1 worm cellular context compared by ENCODE assay signal in the genomic region with DNA sequence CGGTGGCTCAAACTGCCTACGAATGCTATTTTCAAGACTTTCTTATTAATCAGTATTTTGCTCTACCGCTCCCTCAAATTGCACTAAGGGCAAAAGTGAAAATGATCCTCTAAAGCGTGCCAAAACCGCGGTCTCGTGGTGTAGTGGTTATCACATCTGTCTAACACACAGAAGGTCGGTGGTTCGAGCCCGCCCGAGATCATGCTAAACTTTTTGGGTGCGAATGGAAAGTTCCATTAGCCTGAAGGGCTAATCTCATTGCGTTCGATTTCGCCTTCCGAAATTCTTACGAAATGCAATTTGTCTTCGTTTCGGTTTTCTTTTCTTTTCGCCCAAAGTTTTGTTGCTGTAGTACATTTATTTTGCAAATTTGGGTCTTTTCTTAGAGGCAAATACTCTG.
A peak's percentile ranks its signal among the peaks of the same experiment; 100 is the strongest.
TF ChIP-seq lines count a peak whose summit lies in the region.

No protein-coding gene starts in this region.

TF ChIP-seq in whole organism, L4 larva, 104 proteins besides CTCF, POLR2A, EP300 and RAD21 (continued from another document):
- TF ChIP-seq hlh-30 (tag; optimal IDR thresholded peaks at IDR 0.05; lab: Kevin White, UChicago; ENCODE audit: insufficient read depth) (peak; percentile 33), ces-1 (GFP tag; optimal IDR thresholded peaks at IDR 0.05; lab: Kevin White, UChicago) (peak; percentile 35), ceh-28 (tag; optimal IDR thresholded peaks at IDR 0.05; lab: Kevin White, UChicago) (no peak), F44E2.7 (GFP tag; IDR thresholded peaks at IDR 0.05; lab: Robert Waterston, UW) (0 out of 2 replicates have a peak, but pooled peaks have one; percentile 30), mxl-2 (GFP tag; conservative IDR thresholded peaks at IDR 0.05; lab: Robert Waterston, UW) (no peak), snpc-4 (tag; optimal IDR thresholded peaks at IDR 0.05; lab: Kevin White, UChicago) (no peak), nhr-42 (GFP tag; IDR thresholded peaks at IDR 0.05; lab: Robert Waterston, UW) (peak; percentile 44; the same call in 1 of the 2 replicates), spr-1 (tag; optimal IDR thresholded peaks at IDR 0.05; lab: Kevin White, UChicago) (no peak), Y48G9A.11 (GFP tag; IDR thresholded peaks at IDR 0.05; lab: Robert Waterston, UW) (peak; percentile 53; the same call in 1 of the 2 replicates), egl-27 (tag; optimal IDR thresholded peaks at IDR 0.05; lab: Kevin White, UChicago) (no peak), Y105C5A.15 (GFP tag; IDR thresholded peaks at IDR 0.05; lab: Robert Waterston, UW) (no peak), Y75B8A.6 (GFP tag; IDR thresholded peaks at IDR 0.05; lab: Robert Waterston, UW) (peak; percentile 59; the same call in 1 of the 2 replicates), jun-1 (tag; optimal IDR thresholded peaks at IDR 0.05; lab: Kevin White, UChicago) (no peak), aly-2 (tag; optimal IDR thresholded peaks at IDR 0.05; lab: Kevin White, UChicago) (no peak), lim-7 (GFP tag; IDR thresholded peaks at IDR 0.05; lab: Robert Waterston, UW) (peak; percentile 69), madf-9 (GFP tag; conservative IDR thresholded peaks at IDR 0.05; lab: Robert Waterston, UW) (no peak; the same call in 1 of the 2 replicates), ceh-44 (GFP tag; IDR thresholded peaks at IDR 0.05; lab: Robert Waterston, UW) (peak; percentile 65), daf-16 (GFP tag; optimal IDR thresholded peaks at IDR 0.05; lab: Kevin White, UChicago) (no peak), daf-16 (tag; optimal IDR thresholded peaks at IDR 0.05; lab: Kevin White, UChicago) (peak; percentile 26), mes-2 (tag; optimal IDR thresholded peaks at IDR 0.05; lab: Kevin White, UChicago; ENCODE audit: poor library complexity, severe bottlenecking) (peak; percentile 52), Y5F2A.4 (GFP tag; optimal IDR thresholded peaks at IDR 0.05; lab: Kevin White, UChicago) (no peak), zag-1 (tag; optimal IDR thresholded peaks at IDR 0.05; lab: Kevin White, UChicago) (no peak), mdt-29 (GFP tag; IDR thresholded peaks at IDR 0.05; lab: Robert Waterston, UW) (0 out of 2 replicates have a peak, but pooled peaks have one; percentile 48), ztf-11 (tag; optimal IDR thresholded peaks at IDR 0.05; lab: Kevin White, UChicago) (no peak), nhr-11 (tag; optimal IDR thresholded peaks at IDR 0.05; lab: Kevin White, UChicago) (no peak), daf-8 (GFP tag; IDR thresholded peaks at IDR 0.05; lab: Robert Waterston, UW) (no peak), hif-1 (tag; optimal IDR thresholded peaks at IDR 0.05; lab: Kevin White, UChicago) (no peak), lsy-2 (tag; optimal IDR thresholded peaks at IDR 0.05; lab: Kevin White, UChicago) (peak in 1 of 2 experiments; percentile 13), cey-2 (tag; optimal IDR thresholded peaks at IDR 0.05; lab: Kevin White, UChicago; ENCODE audit: borderline replicate concordance, insufficient read depth) (no peak), dmd-6 (GFP tag; IDR thresholded peaks at IDR 0.05; lab: Robert Waterston, UW) (peak; percentile 37; the same call in 1 of the 2 replicates), lin-38 (GFP tag; IDR thresholded peaks at IDR 0.05; lab: Robert Waterston, UW) (peak; percentile 45), arid-1 (GFP tag; conservative IDR thresholded peaks at IDR 0.05; lab: Robert Waterston, UW) (0 out of 2 replicates have a peak, but pooled peaks have one; percentile 28), D1046.2 (GFP tag; IDR thresholded peaks at IDR 0.05; lab: Robert Waterston, UW) (peak; percentile 36; the same call in 1 of the 2 replicates), fos-1 (tag; optimal IDR thresholded peaks at IDR 0.05; lab: Kevin White, UChicago) (no peak), ZK546.5 (tag; optimal IDR thresholded peaks at IDR 0.05; lab: Kevin White, UChicago) (no peak), egl-43 (GFP tag; IDR thresholded peaks at IDR 0.05; lab: Robert Waterston, UW) (peak; percentile 78), saeg-2 (GFP tag; IDR thresholded peaks at IDR 0.05; lab: Robert Waterston, UW) (no peak), unc-130 (GFP tag; optimal IDR thresholded peaks at IDR 0.05; lab: Kevin White, UChicago) (peak; percentile 16), mep-1 (tag; optimal IDR thresholded peaks at IDR 0.05; lab: Kevin White, UChicago) (peak; percentile 37), lin-1 (GFP tag; IDR thresholded peaks at IDR 0.05; lab: Robert Waterston, UW) (no peak), mxl-3 (GFP tag; optimal IDR thresholded peaks at IDR 0.05; lab: Kevin White, UChicago) (peak; percentile 41), lin-29 (GFP tag; IDR thresholded peaks at IDR 0.05; lab: Robert Waterston, UW) (no peak), ama-1 (optimal IDR thresholded peaks at IDR 0.05; lab: Kevin White, UChicago) (no peak), nhr-25 (tag; optimal IDR thresholded peaks at IDR 0.05; lab: Kevin White, UChicago; ENCODE audit: borderline replicate concordance, insufficient read depth) (no peak), zip-11 (GFP tag; IDR thresholded peaks at IDR 0.05; lab: Robert Waterston, UW) (no peak), ZK337.2 (GFP tag; IDR thresholded peaks at IDR 0.05; lab: Robert Waterston, UW) (peak; percentile 24; the same call in 1 of the 2 replicates)
